Worm (Caenorhabditis elegans): ENCODE data around the gene cutl-17.

The cutl-17 gene

ce11 chrIV:9438753-9439152, 18.5 kb downstream of the cutl-17 start (continued):
- no peak for TF ChIP-seq F16B12.6 (tag; optimal IDR thresholded peaks at IDR 0.05)
- TF ChIP-seq dsc-1 (tag; optimal IDR thresholded peaks at IDR 0.05): no peak
- TF ChIP-seq vab-15 (tag; optimal IDR thresholded peaks at IDR 0.05): no peak
- TF ChIP-seq unc-130 (tag; optimal IDR thresholded peaks at IDR 0.05): no peak
- no peak for TF ChIP-seq grh-1 (GFP tag; IDR thresholded peaks at IDR 0.05)
- TF ChIP-seq C04F5.9 (tag; optimal IDR thresholded peaks at IDR 0.05): no peak
- no peak for TF ChIP-seq nhr-12 (tag; optimal IDR thresholded peaks at IDR 0.05)
- TF ChIP-seq sox-4 (tag; optimal IDR thresholded peaks at IDR 0.05): no peak
- no peak for TF ChIP-seq blmp-1 (tag; optimal IDR thresholded peaks at IDR 0.05)
- no peak for TF ChIP-seq lir-3 (tag; optimal IDR thresholded peaks at IDR 0.05; ENCODE audit: poor library complexity)
- TF ChIP-seq mep-1 (tag; optimal IDR thresholded peaks at IDR 0.05): peak; percentile 40
- TF ChIP-seq ets-5 (GFP tag; IDR thresholded peaks at IDR 0.05): no peak
- TF ChIP-seq efl-3 (GFP tag; optimal IDR thresholded peaks at IDR 0.05): no peak
- no peak for TF ChIP-seq hlh-17 (GFP tag; optimal IDR thresholded peaks at IDR 0.05; ENCODE audit: borderline replicate concordance)
- TF ChIP-seq lin-35 (GFP tag; optimal IDR thresholded peaks at IDR 0.05): no peak
- no peak for TF ChIP-seq ceh-90 (tag; optimal IDR thresholded peaks at IDR 0.05)
- no peak for TF ChIP-seq ceh-82 (tag; optimal IDR thresholded peaks at IDR 0.05)
- no peak for TF ChIP-seq ceh-88 (GFP tag; IDR thresholded peaks at IDR 0.05)
- TF ChIP-seq lsy-2 (tag; optimal IDR thresholded peaks at IDR 0.05): peak in 1 of 2 experiments; percentile 45
- no peak for TF ChIP-seq egl-13 (tag; optimal IDR thresholded peaks at IDR 0.05)
- peak; percentile 95 for TF ChIP-seq aly-2 (tag; optimal IDR thresholded peaks at IDR 0.05)
- no peak for TF ChIP-seq rnt-1 (tag; optimal IDR thresholded peaks at IDR 0.05)
- no peak for TF ChIP-seq mab-9 (GFP tag; IDR thresholded peaks at IDR 0.05)
- peak in 1 of 6 experiments; percentile 22 for TF ChIP-seq elt-3 (tag; optimal IDR thresholded peaks at IDR 0.05)
- TF ChIP-seq hlh-4 (tag; optimal IDR thresholded peaks at IDR 0.05): no peak
- TF ChIP-seq alr-1 (tag; optimal IDR thresholded peaks at IDR 0.05; ENCODE audit: borderline replicate concordance): no peak
- TF ChIP-seq unc-62 (GFP tag; optimal IDR thresholded peaks at IDR 0.05): no peak
- TF ChIP-seq fkh-4 (tag; optimal IDR thresholded peaks at IDR 0.05; ENCODE audit: borderline replicate concordance): no peak
- TF ChIP-seq C34B4.2 (tag; optimal IDR thresholded peaks at IDR 0.05): no peak
- no peak for TF ChIP-seq mdl-1 (tag; optimal IDR thresholded peaks at IDR 0.05)
- no peak for TF ChIP-seq xbp-1 (tag; optimal IDR thresholded peaks at IDR 0.05)
- peak; percentile 59 for TF ChIP-seq ztf-4 (tag; optimal IDR thresholded peaks at IDR 0.05)
- no peak for TF ChIP-seq mef-2 (tag; optimal IDR thresholded peaks at IDR 0.05)
- peak; percentile 24 for TF ChIP-seq swsn-7 (tag; optimal IDR thresholded peaks at IDR 0.05)
- no peak for TF ChIP-seq isw-1 (GFP tag; IDR thresholded peaks at IDR 0.05)
- no peak for TF ChIP-seq aha-1 (tag; optimal IDR thresholded peaks at IDR 0.05)
- TF ChIP-seq ztf-11 (tag; optimal IDR thresholded peaks at IDR 0.05): no peak
- no peak for TF ChIP-seq lin-39 (tag; optimal IDR thresholded peaks at IDR 0.05)
- no peak for TF ChIP-seq egl-27 (tag; optimal IDR thresholded peaks at IDR 0.05)
- TF ChIP-seq nhr-237 (tag; optimal IDR thresholded peaks at IDR 0.05): no peak
- no peak for TF ChIP-seq pax-3 (tag; optimal IDR thresholded peaks at IDR 0.05)
- peak; percentile 56 for TF ChIP-seq nhr-19 (GFP tag; conservative IDR thresholded peaks at IDR 0.05)
- TF ChIP-seq nhr-90 (tag; optimal IDR thresholded peaks at IDR 0.05; ENCODE audit: poor library complexity): peak; percentile 71
- TF ChIP-seq nhr-20 (tag; optimal IDR thresholded peaks at IDR 0.05): peak; percentile 56
- TF ChIP-seq zag-1 (tag; optimal IDR thresholded peaks at IDR 0.05): no peak
- TF ChIP-seq jun-1 (tag; optimal IDR thresholded peaks at IDR 0.05): no peak
- no peak for TF ChIP-seq efl-1 (optimal IDR thresholded peaks at IDR 0.05)
- TF ChIP-seq efl-1 (GFP tag; optimal IDR thresholded peaks at IDR 0.05 in 1 of 2): peak in 1 of 2 experiments; percentile 91
- peak; percentile 74 for TF ChIP-seq nhr-71 (tag; optimal IDR thresholded peaks at IDR 0.05)
- peak; percentile 72 for TF ChIP-seq snu-23 (GFP tag; optimal IDR thresholded peaks at IDR 0.05)

Data from whole organism, L1 larva.